Worm (Caenorhabditis elegans): ENCODE data around the gene mrps-21.

DNA sequence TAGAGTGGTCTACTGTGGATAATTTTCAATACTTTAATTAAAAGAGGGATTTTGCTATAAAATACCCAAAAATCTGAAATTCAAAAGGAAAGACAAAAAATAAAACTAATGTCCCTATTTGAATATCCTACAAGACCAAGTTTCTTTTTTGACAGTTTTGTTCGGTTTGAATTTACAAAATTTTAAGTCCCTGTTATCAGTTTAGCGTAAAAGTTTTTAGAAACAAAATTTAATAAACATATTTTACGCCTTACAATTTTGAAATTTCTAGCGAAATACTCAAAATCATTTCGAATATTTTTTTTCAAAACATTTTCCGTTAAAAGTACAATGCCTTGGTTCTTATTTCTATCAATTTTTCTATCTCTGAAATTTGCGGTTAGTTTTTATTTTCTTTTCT, 33.1 kb upstream of the mrps-21 start, which contains the start of gene spe-51:
- TF ChIP-seq W03F9.2 (tag; optimal IDR thresholded peaks at IDR 0.05) (no peak), him-1 (tag; optimal IDR thresholded peaks at IDR 0.05) (no peak)
